Fruit fly (Drosophila melanogaster): ENCODE measurements around the gene CG7567.

DNA sequence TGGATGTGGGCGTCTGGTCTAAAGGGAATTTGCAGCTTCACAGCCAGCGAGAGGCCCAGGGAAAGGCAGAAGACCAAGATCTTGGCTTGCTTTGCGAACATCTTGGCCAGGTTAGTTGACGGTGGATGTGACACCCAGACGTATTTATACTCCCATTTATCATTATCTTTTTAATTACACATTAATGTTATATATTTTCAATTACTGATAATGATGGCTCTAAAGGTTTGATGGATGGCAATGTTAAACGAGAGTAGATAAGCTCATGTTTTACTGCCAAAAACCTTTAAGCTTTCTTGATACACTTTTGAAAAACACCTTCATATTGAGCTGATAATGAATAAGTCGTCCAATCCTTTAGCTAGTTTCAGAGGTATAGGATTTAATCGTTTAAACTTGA is 1.8 kb upstream of the CG7567 start, which contains the start of gene CG11470:
- no peak for TF ChIP-seq ttk (optimal IDR thresholded peaks at IDR 0.05)
- TF ChIP-seq insv (optimal IDR thresholded peaks at IDR 0.05): no peak

All from Kc167 (cell line).